Worm (Caenorhabditis elegans) whole organism, L4/young adult: ENCODE measurements around the gene mrpl-18.

ENCODE experiments used
- W03F9.2 ChIP-seq: fragments of 150-350 bp; optimal IDR thresholded peaks from 2 replicates; lab custom pipeline; 2014; ENCODE audit warnings: missing biosample characterization, missing genetic modification characterization
- dao-5 ChIP-seq: sonication (generic microtip); optimal IDR thresholded peaks from 2 replicates; lab custom pipeline; 2016; ENCODE audit warnings: missing genotype, missing genetic modification characterization, moderate library complexity, missing compliant biosample characterization
- him-1 ChIP-seq: sonication (generic microtip); optimal IDR thresholded peaks from 2 replicates; lab custom pipeline; 2016; ENCODE audit warnings: missing genotype, missing genetic modification reagents, missing genetic modification characterization, missing compliant biosample characterization

The mrpl-18 gene

DNA sequence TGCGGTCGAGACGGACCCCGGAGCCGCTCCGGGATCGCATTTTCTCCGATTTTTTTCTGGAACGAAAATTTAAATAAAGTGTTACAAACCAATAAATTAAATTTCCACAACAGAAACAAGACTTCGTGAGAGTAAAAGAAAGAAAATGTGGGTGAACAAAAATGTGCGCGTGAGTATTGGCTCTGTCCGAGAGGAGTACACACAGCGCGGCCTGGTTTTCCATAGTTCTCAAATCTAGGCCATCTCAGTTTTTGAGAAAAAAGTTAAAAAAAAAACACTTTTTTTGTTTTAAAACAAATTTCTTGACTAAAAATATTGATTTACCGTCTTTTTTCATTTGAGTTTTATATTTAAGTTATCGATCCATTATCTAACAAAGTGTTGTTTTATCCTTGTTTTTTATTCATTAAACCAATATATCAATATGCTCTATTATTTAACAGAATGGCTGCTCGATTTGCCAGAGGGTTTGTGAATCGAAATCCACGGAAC lies at the start of gene mrpl-18, which contains the start of gene C14B9.8:
Gene mrpl-18 (plus strand): TSS at position 442 of the 492 bp plus-strand sequence.
Gene C14B9.8 (minus strand): TSS at position 56 of the 492 bp plus-strand sequence.
- TF ChIP-seq him-1 (tag; lab: Kevin White, UChicago) (peak; percentile 63), dao-5 (no peak), W03F9.2 (tag; lab: Kevin White, UChicago) (peak; percentile 63)

DNA sequence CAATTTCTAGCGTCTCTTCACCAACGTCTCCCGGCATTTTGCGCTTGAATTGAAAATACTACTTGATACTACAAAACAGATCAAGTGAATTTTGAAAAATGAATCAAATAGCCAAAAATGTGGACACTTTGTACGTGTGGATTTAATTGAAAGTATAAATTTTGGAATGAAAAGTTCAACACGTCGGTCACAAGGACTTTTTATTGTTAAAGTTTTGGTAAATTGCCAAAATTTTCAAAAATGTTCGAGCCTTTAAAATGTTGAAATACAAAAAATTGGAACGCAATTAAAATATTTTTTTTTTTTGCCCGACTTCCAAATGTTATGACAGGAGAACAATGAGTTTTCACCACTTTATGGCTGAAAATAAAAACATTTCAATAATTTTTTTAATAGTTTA lies 46.7 kb upstream of the mrpl-18 start, which contains the start of gene K06H7.8:
Gene K06H7.8 (minus strand): TSS at position 101 of the 400 bp plus-strand sequence.
- no peak for TF ChIP-seq dao-5
- no peak for TF ChIP-seq him-1 (tag; lab: Kevin White, UChicago)
- no peak for TF ChIP-seq W03F9.2 (tag; lab: Kevin White, UChicago)

- no peak for TF ChIP-seq W03F9.2 (tag; lab: Kevin White, UChicago)
- no peak for TF ChIP-seq dao-5
- no peak for TF ChIP-seq him-1 (tag; lab: Kevin White, UChicago)
Observed at ce11 chrIII:8099022-8099421, 45.8 kb upstream of the mrpl-18 start, which contains the start of gene K06H7.1. Gene K06H7.1 (plus strand): TSS chrIII:8099322.

- peak; percentile 6 for TF ChIP-seq W03F9.2 (tag; lab: Kevin White, UChicago)
- TF ChIP-seq him-1 (tag; lab: Kevin White, UChicago) = no peak
Observed at ce11 chrIII:8100960-8101359, 43.9 kb upstream of the mrpl-18 start, which contains the start of gene plk-1. Gene plk-1 (plus strand): TSS chrIII:8101348.

DNA sequence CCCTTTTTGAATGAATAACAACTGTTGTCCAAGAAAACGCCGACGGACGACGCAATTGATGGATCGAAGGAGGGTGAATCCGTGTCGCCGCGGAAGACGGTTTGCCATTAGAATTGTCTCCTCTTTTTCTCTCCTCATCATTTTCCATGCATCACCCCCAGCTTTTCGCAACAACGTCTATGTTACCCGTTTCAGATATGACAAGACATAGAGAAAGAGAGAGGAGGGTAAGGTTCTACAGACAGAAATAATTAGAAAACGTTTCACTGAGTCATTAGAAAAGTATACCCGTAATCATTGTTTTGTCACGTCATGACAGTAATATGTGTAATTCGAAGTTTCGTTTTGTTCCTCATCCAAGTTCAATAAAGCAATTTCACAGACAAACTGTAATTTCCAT lies 39.0 kb upstream of the mrpl-18 start:
- no peak for TF ChIP-seq him-1 (tag; lab: Kevin White, UChicago)
- no peak for TF ChIP-seq dao-5
- TF ChIP-seq W03F9.2 (tag; lab: Kevin White, UChicago) = no peak

DNA sequence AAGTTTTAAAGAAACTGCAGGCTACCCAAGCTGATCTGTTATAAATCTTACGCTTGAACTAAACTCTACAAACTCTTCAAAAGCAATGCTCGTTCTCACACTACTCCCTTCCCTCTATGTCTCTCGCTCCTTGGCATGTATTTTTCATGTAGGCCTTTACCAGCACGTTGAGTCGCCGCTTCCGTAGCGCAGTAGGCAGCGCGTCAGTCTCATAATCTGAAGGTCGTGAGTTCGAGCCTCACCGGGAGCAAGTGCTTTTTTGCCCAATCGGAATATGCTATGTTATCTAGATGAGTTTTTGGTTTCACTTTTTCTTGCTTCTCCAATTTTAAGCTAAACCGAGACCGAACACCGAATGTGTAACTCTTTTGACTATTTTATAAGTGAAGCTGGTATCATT lies 38.3 kb upstream of the mrpl-18 start:
- peak; percentile 41 for TF ChIP-seq dao-5
- peak; percentile 41 for TF ChIP-seq him-1 (tag; lab: Kevin White, UChicago)
- TF ChIP-seq W03F9.2 (tag; lab: Kevin White, UChicago) = no peak

DNA sequence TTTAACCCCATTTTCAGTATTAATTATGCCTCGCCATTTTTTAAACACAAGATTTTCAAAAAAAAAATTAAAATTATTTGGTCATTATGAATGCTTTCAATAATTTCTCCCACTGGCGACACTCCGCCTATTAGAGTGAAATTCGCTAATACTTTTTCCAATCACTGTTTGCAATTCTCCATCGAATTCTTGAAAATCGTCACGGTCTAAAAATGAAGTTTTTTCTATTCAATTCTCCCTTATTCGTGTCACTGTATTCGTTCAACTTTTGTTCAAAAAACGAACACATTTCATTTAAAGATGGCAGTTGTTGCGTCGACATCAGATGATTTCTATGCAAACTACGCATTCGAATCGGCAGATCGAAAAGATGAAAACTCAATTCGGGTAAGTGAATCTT lies 36.3 kb upstream of the mrpl-18 start, which contains the start of gene C14B9.3:
Gene C14B9.3 (plus strand): TSS at position 301 of the 400 bp plus-strand sequence.
- TF ChIP-seq him-1 (tag; lab: Kevin White, UChicago) = no peak
- no peak for TF ChIP-seq W03F9.2 (tag; lab: Kevin White, UChicago)
- TF ChIP-seq dao-5 = no peak

ce11 chrIII:8109459-8110057 lies 35.3 kb upstream of the mrpl-18 start:
- TF ChIP-seq dao-5 = peak; percentile 83
- TF ChIP-seq W03F9.2 (tag; lab: Kevin White, UChicago) = no peak
- TF ChIP-seq him-1 (tag; lab: Kevin White, UChicago) = peak; percentile 73

ce11 chrIII:8111347-8111746 lies 33.5 kb upstream of the mrpl-18 start:
- TF ChIP-seq W03F9.2 (tag; lab: Kevin White, UChicago) (no peak), dao-5 (no peak), him-1 (tag; lab: Kevin White, UChicago) (no peak)

- TF ChIP-seq dao-5 (no peak), him-1 (tag; lab: Kevin White, UChicago) (no peak), W03F9.2 (tag; lab: Kevin White, UChicago) (no peak)
Observed at ce11 chrIII:8115877-8116276, 28.9 kb upstream of the mrpl-18 start.

ce11 chrIII:8117155-8117554 lies 27.7 kb upstream of the mrpl-18 start:
- TF ChIP-seq him-1 (tag; lab: Kevin White, UChicago) = no peak
- TF ChIP-seq dao-5 = no peak
- no peak for TF ChIP-seq W03F9.2 (tag; lab: Kevin White, UChicago)

DNA sequence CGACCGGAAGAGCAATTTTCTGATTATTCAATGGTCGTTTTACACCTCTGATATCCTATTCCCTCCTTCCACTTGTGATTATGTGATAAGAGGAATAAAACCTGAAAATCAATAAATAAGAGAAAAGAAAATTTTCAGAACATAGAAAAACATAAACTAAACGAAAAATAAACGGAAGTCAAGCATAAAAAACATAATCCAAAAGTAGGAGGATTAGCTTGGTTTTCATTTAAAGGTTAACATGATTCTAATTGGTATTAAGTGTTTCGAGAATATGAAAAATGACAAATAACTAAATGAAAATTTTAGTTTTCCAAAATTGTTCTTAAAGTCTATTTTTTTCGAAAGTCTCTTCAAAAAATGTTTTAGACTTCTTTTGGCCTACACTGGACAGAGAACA lies 23.7 kb upstream of the mrpl-18 start, which contains the start of gene gei-8:
Gene gei-8 (minus strand): TSS at position 101 of the 400 bp plus-strand sequence.
- TF ChIP-seq W03F9.2 (tag; lab: Kevin White, UChicago) (no peak), him-1 (tag; lab: Kevin White, UChicago) (no peak), dao-5 (no peak)

DNA sequence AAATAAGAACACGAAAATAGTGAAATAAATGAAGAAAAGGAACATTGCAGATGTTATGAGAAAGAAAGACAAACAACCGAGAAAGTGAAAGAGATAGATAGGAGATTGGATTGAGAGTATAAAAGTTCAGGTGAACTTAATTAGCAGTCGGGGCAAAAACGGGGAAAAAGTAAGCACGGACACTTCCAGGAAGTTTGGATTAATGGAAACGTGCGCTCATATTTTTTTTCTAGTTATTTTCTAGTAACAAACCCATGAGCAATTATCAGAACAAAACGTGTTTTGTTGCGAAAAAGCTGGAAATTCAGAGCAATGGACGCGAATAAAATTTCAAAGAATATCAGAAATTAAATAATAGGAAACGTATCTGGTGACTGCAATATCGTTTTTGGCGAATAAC lies 22.9 kb upstream of the mrpl-18 start:
- TF ChIP-seq dao-5 = no peak
- no peak for TF ChIP-seq him-1 (tag; lab: Kevin White, UChicago)
- TF ChIP-seq W03F9.2 (tag; lab: Kevin White, UChicago) = no peak

ce11 chrIII:8124323-8124722 lies 20.5 kb upstream of the mrpl-18 start:
- no peak for TF ChIP-seq dao-5
- no peak for TF ChIP-seq him-1 (tag; lab: Kevin White, UChicago)
- TF ChIP-seq W03F9.2 (tag; lab: Kevin White, UChicago) = peak; percentile 14
